Worm (Caenorhabditis elegans): ENCODE data around the gene cpg-2.

cpg-2 gene

ce11 chrIII:7141285-7141715 is 37.5 kb upstream of the cpg-2 start (continued):
- TF ChIP-seq snu-23 (GFP tag; optimal IDR thresholded peaks at IDR 0.05): peak; percentile 32
- TF ChIP-seq blmp-1 (tag; optimal IDR thresholded peaks at IDR 0.05): no peak
- TF ChIP-seq nhr-90 (tag; optimal IDR thresholded peaks at IDR 0.05; ENCODE audit: poor library complexity): peak; percentile 76
- no peak for TF ChIP-seq skn-1 (tag; optimal IDR thresholded peaks at IDR 0.05)
- TF ChIP-seq efl-1 (optimal IDR thresholded peaks at IDR 0.05): peak; percentile 19 to 41
- peak in 1 of 2 experiments; percentile 96 for TF ChIP-seq efl-1 (GFP tag; optimal IDR thresholded peaks at IDR 0.05 in 1 of 2)
- peak; percentile 92 for TF ChIP-seq elt-2 (tag; optimal IDR thresholded peaks at IDR 0.05)
- peak; percentile 42 for TF ChIP-seq nhr-20 (tag; optimal IDR thresholded peaks at IDR 0.05)
- peak; percentile 42 for TF ChIP-seq nhr-47 (tag; optimal IDR thresholded peaks at IDR 0.05)
- no peak for TF ChIP-seq fos-1 (tag; optimal IDR thresholded peaks at IDR 0.05)
- TF ChIP-seq hpl-2 (GFP tag; optimal IDR thresholded peaks at IDR 0.05): peak; percentile 47
- TF ChIP-seq jun-1 (tag; optimal IDR thresholded peaks at IDR 0.05): peak; percentile 28

DNA sequence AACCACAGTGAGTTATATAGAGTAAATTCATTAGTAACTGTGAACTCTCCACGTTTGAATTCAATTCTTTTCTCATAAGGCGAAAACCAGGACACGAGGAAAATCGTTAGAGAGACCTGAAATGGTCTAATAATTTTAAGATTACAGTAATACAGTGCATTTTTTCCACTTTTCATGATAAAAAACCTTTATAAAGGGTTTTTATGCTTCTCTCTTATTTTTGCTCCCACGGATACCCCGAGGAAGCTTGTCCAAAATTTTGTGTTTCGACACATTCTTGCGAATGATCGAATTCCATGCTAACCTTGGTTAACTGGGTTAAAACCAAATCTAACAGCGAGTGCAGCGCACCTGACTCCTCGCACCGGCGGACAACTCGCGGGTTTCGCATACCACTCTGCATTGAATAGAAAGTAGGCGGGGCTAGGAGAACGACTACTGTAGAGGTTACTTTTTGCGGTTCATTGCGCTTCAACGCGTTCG is 36.5 kb upstream of the cpg-2 start:
- TF ChIP-seq efl-1 (optimal IDR thresholded peaks at IDR 0.05): peak; percentile 28 to 43
- peak in 1 of 2 experiments; percentile 62 for TF ChIP-seq efl-1 (GFP tag; optimal IDR thresholded peaks at IDR 0.05 in 1 of 2)
- no peak for TF ChIP-seq aha-1 (tag; optimal IDR thresholded peaks at IDR 0.05)
- TF ChIP-seq pqm-1 (tag; optimal IDR thresholded peaks at IDR 0.05): no peak
- no peak for TF ChIP-seq C16A3.4 (tag; optimal IDR thresholded peaks at IDR 0.05)
- TF ChIP-seq ceh-82 (tag; optimal IDR thresholded peaks at IDR 0.05): peak in 2 of 3 experiments; percentile 0 to 18
- TF ChIP-seq nhr-20 (tag; optimal IDR thresholded peaks at IDR 0.05): peak; percentile 57
- TF ChIP-seq ama-1 (optimal IDR thresholded peaks at IDR 0.05): peak; percentile 43
- no peak for TF ChIP-seq unc-30 (tag; optimal IDR thresholded peaks at IDR 0.05)
- TF ChIP-seq snu-23 (GFP tag; optimal IDR thresholded peaks at IDR 0.05): peak; percentile 66
- TF ChIP-seq jun-1 (tag; optimal IDR thresholded peaks at IDR 0.05): no peak
- TF ChIP-seq mef-2 (tag; optimal IDR thresholded peaks at IDR 0.05): no peak
- no peak for TF ChIP-seq C04F5.9 (tag; optimal IDR thresholded peaks at IDR 0.05)
- no peak for TF ChIP-seq dsc-1 (tag; optimal IDR thresholded peaks at IDR 0.05)
- peak; percentile 23 for TF ChIP-seq xbp-1 (tag; optimal IDR thresholded peaks at IDR 0.05)
- no peak for TF ChIP-seq unc-62 (GFP tag; optimal IDR thresholded peaks at IDR 0.05)
- peak; percentile 39 for TF ChIP-seq swsn-7 (tag; optimal IDR thresholded peaks at IDR 0.05)
- no peak for TF ChIP-seq aly-2 (tag; optimal IDR thresholded peaks at IDR 0.05)
- TF ChIP-seq rnt-1 (tag; optimal IDR thresholded peaks at IDR 0.05): peak; percentile 66
- no peak for TF ChIP-seq sup-37 (GFP tag; optimal IDR thresholded peaks at IDR 0.05)
- TF ChIP-seq hlh-17 (GFP tag; optimal IDR thresholded peaks at IDR 0.05; ENCODE audit: borderline replicate concordance): no peak
- no peak for TF ChIP-seq elt-3 (tag; optimal IDR thresholded peaks at IDR 0.05)
- TF ChIP-seq ceh-90 (tag; optimal IDR thresholded peaks at IDR 0.05): no peak
- TF ChIP-seq nhr-11 (tag; optimal IDR thresholded peaks at IDR 0.05): no peak
- no peak for TF ChIP-seq mdl-1 (tag; optimal IDR thresholded peaks at IDR 0.05)
- no peak for TF ChIP-seq mab-9 (GFP tag; IDR thresholded peaks at IDR 0.05)
- peak; percentile 94 for TF ChIP-seq nhr-85 (tag)
- no peak for TF ChIP-seq isw-1 (GFP tag; IDR thresholded peaks at IDR 0.05)
- peak; percentile 70 for TF ChIP-seq nhr-47 (tag; optimal IDR thresholded peaks at IDR 0.05)
- TF ChIP-seq lsy-2 (tag; optimal IDR thresholded peaks at IDR 0.05): peak in 1 of 2 experiments; percentile 41
- no peak for TF ChIP-seq mep-1 (tag; optimal IDR thresholded peaks at IDR 0.05)
- TF ChIP-seq Y116A8C.19 (tag; optimal IDR thresholded peaks at IDR 0.05; ENCODE audit: borderline replicate concordance): no peak
- no peak for TF ChIP-seq nhr-84 (tag; optimal IDR thresholded peaks at IDR 0.05)
- no peak for TF ChIP-seq egl-13 (tag; optimal IDR thresholded peaks at IDR 0.05)
- TF ChIP-seq nhr-71 (tag; optimal IDR thresholded peaks at IDR 0.05): peak; percentile 75
- peak; percentile 1 to 42 for TF ChIP-seq lin-35 (GFP tag; optimal IDR thresholded peaks at IDR 0.05)
- TF ChIP-seq blmp-1 (tag; optimal IDR thresholded peaks at IDR 0.05): no peak
- no peak for TF ChIP-seq unc-98 (GFP tag; IDR thresholded peaks at IDR 0.05)
- no peak for TF ChIP-seq lin-39 (tag; optimal IDR thresholded peaks at IDR 0.05)
- TF ChIP-seq nhr-19 (GFP tag; conservative IDR thresholded peaks at IDR 0.05): peak; percentile 79
- no peak for TF ChIP-seq pax-3 (tag; optimal IDR thresholded peaks at IDR 0.05)
- no peak for TF ChIP-seq sptf-1 (tag; optimal IDR thresholded peaks at IDR 0.05)
- no peak for TF ChIP-seq ceh-63 (GFP tag; optimal IDR thresholded peaks at IDR 0.05)
- TF ChIP-seq C34B4.2 (tag; optimal IDR thresholded peaks at IDR 0.05): no peak
- TF ChIP-seq nhr-77 (tag; optimal IDR thresholded peaks at IDR 0.05): no peak
- TF ChIP-seq skn-1 (tag; optimal IDR thresholded peaks at IDR 0.05): no peak
- TF ChIP-seq elt-2 (tag; optimal IDR thresholded peaks at IDR 0.05): peak; percentile 46
- TF ChIP-seq irx-1 (tag; optimal IDR thresholded peaks at IDR 0.05): no peak

All from whole organism, L1 larva.